Worm (Caenorhabditis elegans) whole organism, mixed stage, embryonic: ENCODE data around the gene cdkl-1.

Experiments used
- elt-1 ChIP-seq: sonication (generic microtip); optimal IDR thresholded peaks from 2 replicates; lab custom pipeline; 2017; ENCODE audit warnings: missing genetic modification characterization, mild to moderate bottlenecking, missing compliant biosample characterization, antibody characterized with exemption, moderate library complexity, borderline replicate concordance; ENCODE audit not compliant: insufficient read depth
- nhr-12 ChIP-seq: fragments of 150-350 bp; optimal IDR thresholded peaks from 2 replicates; lab custom pipeline; 2014; ENCODE audit warnings: missing biosample characterization, missing genetic modification characterization
- nhr-76 ChIP-seq: sonication (generic microtip); optimal IDR thresholded peaks from 2 replicates; lab custom pipeline; 2017; ENCODE audit warnings: missing biosample characterization, missing genetic modification characterization
- pha-4 ChIP-seq: fragments of 150-350 bp; optimal IDR thresholded peaks from 2 replicates; lab custom pipeline; 2018; ENCODE audit warnings: missing biosample characterization, missing genetic modification reagents, missing genetic modification characterization

DNA sequence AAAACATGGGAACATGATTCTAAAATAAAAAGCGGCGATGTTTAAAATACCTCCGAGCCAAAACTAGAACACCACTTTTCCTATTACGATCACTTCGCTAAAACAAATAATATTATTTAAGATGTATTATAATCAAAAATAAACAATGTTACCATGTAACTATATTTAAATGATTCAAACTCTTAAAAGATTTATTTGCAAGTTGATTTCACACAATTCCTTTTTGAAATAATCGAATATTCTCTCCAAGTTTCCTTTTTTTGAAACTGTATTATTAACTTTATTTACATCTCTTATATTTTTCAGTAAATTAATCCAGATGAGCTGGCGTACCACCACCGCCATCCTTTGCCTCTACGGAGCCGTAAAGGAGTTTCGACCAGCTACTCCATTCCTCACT is 42.5 kb downstream of the cdkl-1 start, which contains the start of gene folt-1:
- no peak for TF ChIP-seq pha-4 (tag; lab: Kevin White, UChicago)
- no peak for TF ChIP-seq nhr-12 (tag; lab: Kevin White, UChicago)
- TF ChIP-seq nhr-76 (tag; lab: Kevin White, UChicago), result no peak
- no peak for TF ChIP-seq elt-1 (tag; lab: Kevin White, UChicago)
